Fruit fly (Drosophila melanogaster): ENCODE results near the gene CG13950.

DNA sequence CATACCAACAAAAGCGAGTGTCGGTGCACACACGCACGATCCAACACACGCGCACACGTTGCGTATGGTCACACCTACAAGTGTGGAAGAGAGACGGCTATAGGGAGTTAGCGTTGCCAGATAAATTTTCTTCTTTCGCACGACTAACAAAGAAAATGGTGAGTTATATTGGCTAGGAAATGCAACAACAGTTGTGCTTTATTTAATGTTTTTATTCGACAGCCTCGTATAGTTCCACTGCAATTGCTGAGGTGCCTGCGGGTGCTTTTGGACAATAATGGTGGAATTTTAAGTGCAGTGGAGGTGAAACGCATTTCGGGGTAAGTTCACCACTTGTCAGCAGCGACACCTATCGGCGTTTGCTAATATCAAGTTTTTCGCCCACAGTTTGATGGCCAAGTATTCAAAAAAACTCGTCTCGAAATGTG lies 11.4 kb downstream of the CG13950 start:
- TF ChIP-seq toe (GFP tag; optimal IDR thresholded peaks at IDR 0.05) (peak; percentile 26), CG5204 (GFP tag; optimal IDR thresholded peaks at IDR 0.05) (no peak), ovo (GFP tag; optimal IDR thresholded peaks at IDR 0.05) (no peak), Mnt (GFP tag; optimal IDR thresholded peaks at IDR 0.05) (peak; percentile 68), CG33017 (tag; optimal IDR thresholded peaks at IDR 0.05) (no peak), Crg-1 (GFP tag; optimal IDR thresholded peaks at IDR 0.05) (peak; percentile 61), cic (GFP tag; optimal IDR thresholded peaks at IDR 0.05) (peak; percentile 7), CG1620 (GFP tag; optimal IDR thresholded peaks at IDR 0.05) (peak; percentile 1), cnc (optimal IDR thresholded peaks at IDR 0.05) (no peak), Hr96 (GFP tag; optimal IDR thresholded peaks at IDR 0.05) (peak; percentile 29), pad (GFP tag; optimal IDR thresholded peaks at IDR 0.05) (no peak), Clk (GFP tag; optimal IDR thresholded peaks at IDR 0.05) (no peak)

All from whole organism, adult.